Fruit fly (Drosophila melanogaster): ENCODE results near the gene Nf1.

The Nf1 gene

dm6 chr3R:26019232-26019631 is 36.4 kb downstream of the Nf1 start (continued):
- TF ChIP-seq dac (GFP tag; optimal IDR thresholded peaks at IDR 0.05), result peak; percentile 63
- no peak for TF ChIP-seq ss (GFP tag; optimal IDR thresholded peaks at IDR 0.05)
- TF ChIP-seq Sox14 (GFP tag; optimal IDR thresholded peaks at IDR 0.05), result peak; percentile 19
- TF ChIP-seq CG6854 (GFP tag; optimal IDR thresholded peaks at IDR 0.05), result no peak
- TF ChIP-seq fkh (GFP tag; optimal IDR thresholded peaks at IDR 0.05), result no peak
- peak; percentile 86 for TF ChIP-seq eg (GFP tag; IDR thresholded peaks at IDR 0.05)
- TF ChIP-seq acj6 (GFP tag; optimal IDR thresholded peaks at IDR 0.05), result peak; percentile 45
- no peak for TF ChIP-seq CG34406 (GFP tag; optimal IDR thresholded peaks at IDR 0.05)
- TF ChIP-seq CG6163 (GFP tag; IDR thresholded peaks at IDR 0.05), result peak; percentile 81
- peak; percentile 20 for TF ChIP-seq spab (GFP tag; optimal IDR thresholded peaks at IDR 0.05)
- TF ChIP-seq CG6792 (GFP tag; optimal IDR thresholded peaks at IDR 0.05), result no peak
- peak; percentile 75 for TF ChIP-seq Hr4 (GFP tag; optimal IDR thresholded peaks at IDR 0.05)
- peak; percentile 70 for TF ChIP-seq CG10631 (GFP tag; optimal IDR thresholded peaks at IDR 0.05)
- TF ChIP-seq CG4318 (GFP tag; optimal IDR thresholded peaks at IDR 0.05), result peak; percentile 81
- peak; percentile 0 for TF ChIP-seq CG11762 (GFP tag; optimal IDR thresholded peaks at IDR 0.05; ENCODE audit: insufficient read depth)
- no peak for TF ChIP-seq CG8319 (GFP tag; optimal IDR thresholded peaks at IDR 0.05)
- no peak for TF ChIP-seq Smox (GFP tag; optimal IDR thresholded peaks at IDR 0.05)

DNA sequence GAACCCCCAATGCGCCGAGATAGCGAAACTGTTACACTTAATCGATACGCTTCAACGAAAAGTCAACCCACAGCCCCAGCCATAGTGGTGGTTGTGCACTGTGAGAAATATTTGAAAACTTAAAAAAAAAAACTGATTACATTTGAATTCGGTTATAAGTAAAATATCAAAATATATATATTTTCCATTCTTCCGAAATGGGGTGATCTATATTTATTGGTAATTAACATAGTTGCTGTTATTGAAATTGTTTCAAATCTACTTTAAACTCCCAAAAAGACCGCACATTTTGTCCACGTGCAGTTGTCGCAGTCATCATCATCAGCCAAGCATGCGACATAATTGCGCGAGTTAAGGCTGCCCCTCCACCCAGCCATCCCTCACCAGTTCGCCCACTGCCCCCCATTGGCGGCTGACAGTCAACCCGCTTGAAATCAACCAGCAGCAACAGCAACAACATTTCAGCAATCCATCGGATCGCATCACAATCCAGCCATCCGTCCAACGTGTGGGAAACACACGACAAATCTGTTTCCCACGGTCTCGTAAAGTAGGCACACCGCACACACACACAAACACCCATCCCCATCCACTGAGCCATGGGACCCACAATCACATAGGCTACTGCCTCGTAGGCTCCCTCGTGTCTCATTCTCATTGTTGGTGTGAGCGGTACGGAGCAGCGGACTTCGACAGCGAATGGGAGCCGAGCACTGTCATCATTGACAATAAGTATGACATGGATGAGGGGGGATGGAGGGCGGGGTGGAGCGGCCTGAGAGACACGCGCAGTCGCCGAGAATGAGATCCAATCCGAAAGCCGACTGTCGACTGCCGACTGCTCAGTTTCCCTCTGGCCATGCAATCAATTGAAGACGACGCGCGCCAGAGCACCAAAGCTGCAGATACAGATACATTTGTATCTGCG is 37.7 kb downstream of the Nf1 start:
- peak; percentile 72 for TF ChIP-seq acj6 (GFP tag; optimal IDR thresholded peaks at IDR 0.05)
- peak; percentile 72 for TF ChIP-seq Ets96B (tag; optimal IDR thresholded peaks at IDR 0.05)
- TF ChIP-seq CG4318 (GFP tag; optimal IDR thresholded peaks at IDR 0.05), result peak; percentile 78
- TF ChIP-seq Smox (GFP tag; optimal IDR thresholded peaks at IDR 0.05), result peak; percentile 51
- peak; percentile 88 for TF ChIP-seq CG32006 (GFP tag; optimal IDR thresholded peaks at IDR 0.05)
- TF ChIP-seq Eip75B (GFP tag; optimal IDR thresholded peaks at IDR 0.05), result peak; percentile 61
- TF ChIP-seq pdm3 (GFP tag; optimal IDR thresholded peaks at IDR 0.05), result peak; percentile 65
- TF ChIP-seq OdsH (GFP tag; optimal IDR thresholded peaks at IDR 0.05), result peak; percentile 82
- TF ChIP-seq vri (GFP tag; optimal IDR thresholded peaks at IDR 0.05), result peak; percentile 27
- peak; percentile 46 for TF ChIP-seq lz (GFP tag; optimal IDR thresholded peaks at IDR 0.05)
- TF ChIP-seq CG31627 (GFP tag; optimal IDR thresholded peaks at IDR 0.05), result peak; percentile 15
- TF ChIP-seq CG6276 (GFP tag; optimal IDR thresholded peaks at IDR 0.05), result peak; percentile 74
- peak; percentile 34 to 75 for TF ChIP-seq salr (GFP tag; optimal IDR thresholded peaks at IDR 0.05)
- peak; percentile 68 for TF ChIP-seq CG3032 (tag; optimal IDR thresholded peaks at IDR 0.05)
- TF ChIP-seq fd59A (GFP tag; optimal IDR thresholded peaks at IDR 0.05), result peak; percentile 55
- peak; percentile 43 for TF ChIP-seq cyc (GFP tag; optimal IDR thresholded peaks at IDR 0.05)
- peak; percentile 64 for TF ChIP-seq esn (GFP tag; optimal IDR thresholded peaks at IDR 0.05)
- TF ChIP-seq spab (GFP tag; optimal IDR thresholded peaks at IDR 0.05), result peak; percentile 66
- peak; percentile 84 for TF ChIP-seq eg (GFP tag; IDR thresholded peaks at IDR 0.05)
- no peak for TF ChIP-seq fkh (GFP tag; optimal IDR thresholded peaks at IDR 0.05)
- TF ChIP-seq CG10669 (GFP tag; optimal IDR thresholded peaks at IDR 0.05), result peak; percentile 73
- TF ChIP-seq fd85E (GFP tag; optimal IDR thresholded peaks at IDR 0.05), result no peak
- TF ChIP-seq dac (GFP tag; optimal IDR thresholded peaks at IDR 0.05), result peak; percentile 53
- peak; percentile 59 for TF ChIP-seq CG11762 (GFP tag; optimal IDR thresholded peaks at IDR 0.05; ENCODE audit: insufficient read depth)
- peak; percentile 6 for TF ChIP-seq Ets21C (GFP tag; optimal IDR thresholded peaks at IDR 0.05)
- peak; percentile 40 for TF ChIP-seq CG16779 (tag; optimal IDR thresholded peaks at IDR 0.05)
- no peak for TF ChIP-seq CG9139 (GFP tag; optimal IDR thresholded peaks at IDR 0.05)
- peak; percentile 33 for TF ChIP-seq CG6792 (GFP tag; optimal IDR thresholded peaks at IDR 0.05)
- no peak for TF ChIP-seq svp (GFP tag)
- peak; percentile 26 for TF ChIP-seq Sox102F (GFP tag; optimal IDR thresholded peaks at IDR 0.05)
- TF ChIP-seq dsx (GFP tag; optimal IDR thresholded peaks at IDR 0.05; ENCODE audit: poor library complexity, severe bottlenecking), result no peak
- TF ChIP-seq CG10631 (GFP tag; optimal IDR thresholded peaks at IDR 0.05), result peak; percentile 76
- TF ChIP-seq CG8319 (GFP tag; optimal IDR thresholded peaks at IDR 0.05), result peak; percentile 24
- peak; percentile 77 for TF ChIP-seq Hr4 (GFP tag; optimal IDR thresholded peaks at IDR 0.05)
- no peak for TF ChIP-seq CG6854 (GFP tag; optimal IDR thresholded peaks at IDR 0.05)
- TF ChIP-seq topi (GFP tag; optimal IDR thresholded peaks at IDR 0.05), result peak; percentile 48
- peak; percentile 73 for TF ChIP-seq CG34406 (GFP tag; optimal IDR thresholded peaks at IDR 0.05)
- peak; percentile 58 for TF ChIP-seq Gug (GFP tag; IDR thresholded peaks at IDR 0.05)
- TF ChIP-seq CG6808 (GFP tag; optimal IDR thresholded peaks at IDR 0.05), result peak; percentile 72
- TF ChIP-seq CG11294 (GFP tag; IDR thresholded peaks at IDR 0.05), result peak; percentile 19; the same call in 1 of the 2 replicates
- no peak for TF ChIP-seq Eip93F (GFP tag; optimal IDR thresholded peaks at IDR 0.05)
